Worm (Caenorhabditis elegans) whole organism, mixed stage, embryonic: ENCODE data around the gene K10D2.5.

Experiments
- ces-1 ChIP-seq: fragments of 150-350 bp; optimal IDR thresholded peaks from 2 replicates; lab custom pipeline; 2014; ENCODE audit warnings: missing biosample characterization, missing genetic modification reagents, missing genetic modification characterization
- lin-13 ChIP-seq: fragments of 150-350 bp; optimal IDR thresholded peaks from 2 replicates; lab custom pipeline; 2014; ENCODE audit warnings: missing biosample characterization, missing genetic modification characterization
- lin-32 ChIP-seq: fragments of 200-800 bp; sonication (Bioruptor generic); optimal IDR thresholded peaks from 2 replicates; lab custom pipeline; 2018; ENCODE audit warnings: mild to moderate bottlenecking, missing genetic modification characterization, missing compliant biosample characterization
- mab-5 ChIP-seq: fragments of 150-350 bp; optimal IDR thresholded peaks from 2 replicates; lab custom pipeline; 2014; ENCODE audit warnings: missing biosample characterization, missing genetic modification characterization
- mep-1 ChIP-seq: fragments of 150-350 bp; optimal IDR thresholded peaks from 2 replicates; lab custom pipeline; 2017; ENCODE audit warnings: missing biosample characterization, missing genetic modification reagents, missing genetic modification characterization, inconsistent platforms
- nhr-12 ChIP-seq: fragments of 150-350 bp; optimal IDR thresholded peaks from 2 replicates; lab custom pipeline; 2014; ENCODE audit warnings: missing biosample characterization, missing genetic modification characterization
- nhr-76 ChIP-seq: sonication (generic microtip); optimal IDR thresholded peaks from 2 replicates; lab custom pipeline; 2017; ENCODE audit warnings: missing biosample characterization, missing genetic modification characterization
- snpc-4 ChIP-seq: fragments of 150-350 bp; optimal IDR thresholded peaks from 2 replicates; lab custom pipeline; 2014; ENCODE audit warnings: missing biosample characterization, missing genetic modification characterization
- tbx-8 ChIP-seq: fragments of 200-800 bp; sonication (Bioruptor generic); optimal IDR thresholded peaks from 2 replicates; lab custom pipeline; 2018; ENCODE audit warnings: mild to moderate bottlenecking, missing genetic modification characterization, moderate library complexity, missing compliant biosample characterization
- ztf-11 ChIP-seq: fragments of 150-350 bp; optimal IDR thresholded peaks from 2 replicates; lab custom pipeline; 2014; ENCODE audit warnings: missing biosample characterization, missing genetic modification characterization

DNA sequence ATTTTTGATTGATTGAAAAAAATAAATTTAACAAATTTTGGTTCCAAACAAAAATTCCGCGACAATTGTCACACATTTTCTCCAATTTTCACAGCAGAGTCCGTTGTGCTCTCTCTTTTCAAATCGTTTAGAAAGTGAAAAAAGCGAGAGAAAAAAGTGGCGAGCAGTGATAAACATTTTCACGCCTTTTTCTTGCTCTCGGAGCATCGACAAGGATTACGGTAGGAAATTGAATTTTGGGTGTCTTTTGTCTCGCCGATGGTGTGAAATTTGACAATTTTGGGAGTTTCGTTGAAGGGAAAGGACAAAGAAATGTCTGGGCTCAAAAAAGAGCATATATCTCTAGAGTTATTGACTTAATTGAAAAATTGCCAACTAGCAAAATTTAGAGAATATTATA is 38.0 kb upstream of the K10D2.5 start:
- TF ChIP-seq lin-32 (GFP tag; lab: Kevin White, UChicago) (no peak), nhr-12 (tag; lab: Kevin White, UChicago) (no peak), mab-5 (tag; lab: Kevin White, UChicago) (no peak), nhr-76 (tag; lab: Kevin White, UChicago) (no peak), ztf-11 (tag; lab: Kevin White, UChicago) (no peak), lin-13 (tag; lab: Kevin White, UChicago) (no peak), snpc-4 (tag; lab: Kevin White, UChicago) (no peak), mep-1 (no peak), ces-1 (GFP tag; lab: Kevin White, UChicago) (no peak), tbx-8 (GFP tag; lab: Kevin White, UChicago) (no peak)
